Worm (Caenorhabditis elegans) whole organism, mixed stage, embryonic: ENCODE data around the gene B0252.11.

ENCODE experiments used
- M03D4.4 ChIP-seq: sonication (generic microtip); optimal IDR thresholded peaks from 2 replicates; lab custom pipeline; 2017; ENCODE audit warnings: mild to moderate bottlenecking, missing genetic modification characterization, missing compliant biosample characterization
- bed-3 ChIP-seq: fragments of 200-800 bp; sonication (Bioruptor generic); optimal IDR thresholded peaks from 3 replicates; lab custom pipeline; 2018; ENCODE audit warnings: mild to moderate bottlenecking, missing genetic modification characterization, moderate library complexity, missing compliant biosample characterization
- blmp-1 ChIP-seq: fragments of 150-350 bp; optimal IDR thresholded peaks from 2 replicates; lab custom pipeline; 2014; ENCODE audit warnings: missing biosample characterization, missing genetic modification characterization
- ceh-39 ChIP-seq: fragments of 150-350 bp; optimal IDR thresholded peaks from 2 replicates; lab custom pipeline; 2014; ENCODE audit warnings: missing biosample characterization, missing genetic modification characterization
- ceh-83 ChIP-seq: fragments of 200-800 bp; sonication (Bioruptor generic); optimal IDR thresholded peaks from 2 replicates; lab custom pipeline; 2018; ENCODE audit warnings: mild to moderate bottlenecking, missing genetic modification characterization, missing compliant biosample characterization
- ces-1 ChIP-seq: fragments of 150-350 bp; optimal IDR thresholded peaks from 2 replicates; lab custom pipeline; 2014; ENCODE audit warnings: missing biosample characterization, missing genetic modification reagents, missing genetic modification characterization
- cnd-1 ChIP-seq: fragments of 200-800 bp; sonication (Bioruptor generic); optimal IDR thresholded peaks from 2 replicates; lab custom pipeline; 2018; ENCODE audit warnings: mild to moderate bottlenecking, missing genetic modification characterization, missing compliant biosample characterization
- drap-1 ChIP-seq: fragments of 200-800 bp; sonication (Bioruptor generic); optimal IDR thresholded peaks from 3 replicates; lab custom pipeline; 2018; ENCODE audit warnings: mild to moderate bottlenecking, missing genetic modification characterization, missing compliant biosample characterization
- elt-1 ChIP-seq: sonication (generic microtip); optimal IDR thresholded peaks from 2 replicates; lab custom pipeline; 2017; ENCODE audit warnings: missing genetic modification characterization, mild to moderate bottlenecking, missing compliant biosample characterization, antibody characterized with exemption, moderate library complexity, borderline replicate concordance; ENCODE audit not compliant: insufficient read depth
- flh-1 ChIP-seq: fragments of 200-800 bp; sonication (Bioruptor generic); optimal IDR thresholded peaks from 2 replicates; lab custom pipeline; 2018; ENCODE audit warnings: mild to moderate bottlenecking, missing genetic modification characterization, moderate library complexity, missing compliant biosample characterization
- hlh-1 ChIP-seq: fragments of 150-350 bp; optimal IDR thresholded peaks from 2 replicates; lab custom pipeline; 2014; ENCODE audit warnings: missing biosample characterization, missing genetic modification reagents, missing genetic modification characterization
- lin-13 ChIP-seq: fragments of 150-350 bp; optimal IDR thresholded peaks from 2 replicates; lab custom pipeline; 2014; ENCODE audit warnings: missing biosample characterization, missing genetic modification characterization
- lin-32 ChIP-seq: fragments of 200-800 bp; sonication (Bioruptor generic); optimal IDR thresholded peaks from 2 replicates; lab custom pipeline; 2018; ENCODE audit warnings: mild to moderate bottlenecking, missing genetic modification characterization, missing compliant biosample characterization
- lsy-2 ChIP-seq: fragments of 150-350 bp; optimal IDR thresholded peaks from 2 replicates; lab custom pipeline; 2014; ENCODE audit warnings: missing biosample characterization, missing genetic modification characterization
- mab-5 ChIP-seq: fragments of 150-350 bp; optimal IDR thresholded peaks from 2 replicates; lab custom pipeline; 2014; ENCODE audit warnings: missing biosample characterization, missing genetic modification characterization
- mep-1 ChIP-seq: fragments of 150-350 bp; optimal IDR thresholded peaks from 2 replicates; lab custom pipeline; 2017; ENCODE audit warnings: missing biosample characterization, missing genetic modification reagents, missing genetic modification characterization, inconsistent platforms
- mls-2 ChIP-seq: sonication (generic microtip); optimal IDR thresholded peaks from 2 replicates; lab custom pipeline; 2016; ENCODE audit warnings: mild to moderate bottlenecking, missing genetic modification characterization, moderate library complexity, missing compliant biosample characterization
- nhr-12 ChIP-seq: fragments of 150-350 bp; optimal IDR thresholded peaks from 2 replicates; lab custom pipeline; 2014; ENCODE audit warnings: missing biosample characterization, missing genetic modification characterization
- nhr-2 ChIP-seq: fragments of 150-350 bp; optimal IDR thresholded peaks from 2 replicates; lab custom pipeline; 2014; ENCODE audit warnings: missing biosample characterization, missing genetic modification characterization
- nhr-76 ChIP-seq: sonication (generic microtip); optimal IDR thresholded peaks from 2 replicates; lab custom pipeline; 2017; ENCODE audit warnings: missing biosample characterization, missing genetic modification characterization
- pha-4 ChIP-seq: fragments of 150-350 bp; optimal IDR thresholded peaks from 2 replicates; lab custom pipeline; 2018; ENCODE audit warnings: missing biosample characterization, missing genetic modification reagents, missing genetic modification characterization
- snpc-4 ChIP-seq: fragments of 150-350 bp; optimal IDR thresholded peaks from 2 replicates; lab custom pipeline; 2014; ENCODE audit warnings: missing biosample characterization, missing genetic modification characterization
- sptf-1 ChIP-seq: sonication (generic microtip); optimal IDR thresholded peaks from 2 replicates; lab custom pipeline; 2017; ENCODE audit warnings: mild to moderate bottlenecking, missing genetic modification characterization, moderate library complexity, missing compliant biosample characterization
- tbx-8 ChIP-seq: fragments of 200-800 bp; sonication (Bioruptor generic); optimal IDR thresholded peaks from 2 replicates; lab custom pipeline; 2018; ENCODE audit warnings: mild to moderate bottlenecking, missing genetic modification characterization, moderate library complexity, missing compliant biosample characterization
- unc-39 ChIP-seq: fragments of 150-350 bp; optimal IDR thresholded peaks from 2 replicates; lab custom pipeline; 2014; ENCODE audit warnings: missing biosample characterization, missing genetic modification characterization
- zip-8 ChIP-seq: fragments of 150-350 bp; optimal IDR thresholded peaks from 2 replicates; lab custom pipeline; 2014; ENCODE audit warnings: missing biosample characterization, missing genetic modification characterization
- ztf-11 ChIP-seq: fragments of 150-350 bp; optimal IDR thresholded peaks from 2 replicates; lab custom pipeline; 2014; ENCODE audit warnings: missing biosample characterization, missing genetic modification characterization

Gene B0252.11

ce11 chrII:6919363-6919851, 1.8 kb upstream of the B0252.11 start, which contains the start of gene B0252.1:
Gene B0252.1 (plus strand): TSS chrII:6919680.
- no peak for TF ChIP-seq ceh-39 (tag; lab: Kevin White, UChicago)

- no peak for TF ChIP-seq mep-1 (tag; lab: Kevin White, UChicago)
- TF ChIP-seq lin-13 (tag; lab: Kevin White, UChicago) = no peak
- TF ChIP-seq nhr-12 (tag; lab: Kevin White, UChicago) = no peak
- TF ChIP-seq flh-1 (GFP tag; lab: Kevin White, UChicago) = no peak
- no peak for TF ChIP-seq nhr-76 (tag; lab: Kevin White, UChicago)
- no peak for TF ChIP-seq drap-1 (GFP tag; lab: Kevin White, UChicago)
- no peak for TF ChIP-seq lin-32
- TF ChIP-seq blmp-1 = no peak
These were observed 1.3 kb upstream of the B0252.11 start, which contains the start of gene B0252.5 for ce11 chrII:6918862-6919261. Gene B0252.5 (minus strand): TSS chrII:6918878.

ce11 chrII:6915875-6916274, 1.7 kb downstream of the B0252.11 start, which contains the start of gene B0252.8:
Gene B0252.8 (plus strand): TSS chrII:6916166.
- TF ChIP-seq ces-1 (peak; percentile 13), mab-5 (tag; lab: Kevin White, UChicago) (no peak)

ce11 chrII:6913309-6913708, 4.3 kb downstream of the B0252.11 start, which contains the start of gene cyn-10:
Gene cyn-10 (minus strand): TSS chrII:6913365.
- TF ChIP-seq tbx-8 (GFP tag; lab: Kevin White, UChicago) = no peak
- TF ChIP-seq hlh-1 (tag; lab: Kevin White, UChicago) = no peak
- no peak for TF ChIP-seq blmp-1
- no peak for TF ChIP-seq pha-4 (tag; lab: Kevin White, UChicago)
- no peak for TF ChIP-seq bed-3 (GFP tag; lab: Kevin White, UChicago)
- no peak for TF ChIP-seq sptf-1 (tag; lab: Kevin White, UChicago)
- no peak for TF ChIP-seq flh-1 (GFP tag; lab: Kevin White, UChicago)
- no peak for TF ChIP-seq unc-39
- TF ChIP-seq ztf-11 (tag; lab: Kevin White, UChicago) = no peak
- no peak for TF ChIP-seq snpc-4 (tag; lab: Kevin White, UChicago)
- no peak for TF ChIP-seq lsy-2
- TF ChIP-seq M03D4.4 = no peak
- peak; percentile 37 for TF ChIP-seq ces-1
- TF ChIP-seq lin-32 = peak; percentile 30
- TF ChIP-seq nhr-12 (tag; lab: Kevin White, UChicago) = no peak
- peak; percentile 62 for TF ChIP-seq cnd-1 (tag; lab: Kevin White, UChicago)
- no peak for TF ChIP-seq mab-5 (tag; lab: Kevin White, UChicago)
- TF ChIP-seq ceh-83 (GFP tag; lab: Kevin White, UChicago) = no peak
- TF ChIP-seq mep-1 (tag; lab: Kevin White, UChicago) = peak; percentile 13

ce11 chrII:6909568-6910122, 8.0 kb downstream of the B0252.11 start, which contains the start of gene asm-1:
Gene asm-1 (plus strand): TSS chrII:6910072.
- TF ChIP-seq blmp-1 = no peak
- TF ChIP-seq snpc-4 (tag; lab: Kevin White, UChicago) = no peak
- TF ChIP-seq bed-3 (GFP tag; lab: Kevin White, UChicago) = no peak
- no peak for TF ChIP-seq lin-13 (tag; lab: Kevin White, UChicago)
- no peak for TF ChIP-seq mab-5 (tag; lab: Kevin White, UChicago)
- TF ChIP-seq mep-1 (tag; lab: Kevin White, UChicago) = no peak
- TF ChIP-seq zip-8 (tag; lab: Kevin White, UChicago) = no peak
- TF ChIP-seq pha-4 (tag; lab: Kevin White, UChicago) = no peak
- TF ChIP-seq cnd-1 (tag; lab: Kevin White, UChicago) = no peak
- TF ChIP-seq mls-2 = no peak
- no peak for TF ChIP-seq nhr-2 (tag; lab: Kevin White, UChicago)
- TF ChIP-seq hlh-1 (tag; lab: Kevin White, UChicago) = no peak
- TF ChIP-seq tbx-8 (GFP tag; lab: Kevin White, UChicago) = no peak
- no peak for TF ChIP-seq M03D4.4
- TF ChIP-seq elt-1 = no peak
- TF ChIP-seq drap-1 (GFP tag; lab: Kevin White, UChicago) = no peak

ce11 chrII:6908689-6909088, 8.9 kb downstream of the B0252.11 start:
- TF ChIP-seq pha-4 (tag; lab: Kevin White, UChicago) = no peak
